Fruit fly (Drosophila melanogaster) whole organism, embryonic: ENCODE measurements around the gene CG6928.

Experiments used
- Aef1 ChIP-seq: fragments of 200-800 bp; sonication (Bioruptor generic); IDR thresholded peaks from 3 replicates; pipeline ENCODE4 v1.3.6; 2022; ENCODE audit warnings: missing biosample characterization, missing genetic modification characterization
- B-H1 ChIP-seq: fragments of 200-800 bp; sonication (Bioruptor generic); IDR thresholded peaks from 3 replicates; pipeline ENCODE4 v1.3.6; 2022; ENCODE audit warnings: missing biosample characterization, missing genetic modification characterization
- CG1024 ChIP-seq: fragments of 200-800 bp; sonication (Bioruptor generic); IDR thresholded peaks from 2 replicates; pipeline ENCODE4 v1.3.6; 2022; ENCODE audit warnings: missing biosample characterization, missing genetic modification characterization
- CG10979 ChIP-seq: fragments of 200-800 bp; sonication (Bioruptor generic); optimal IDR thresholded peaks from 2 replicates; lab custom pipeline; 2018; ENCODE audit warnings: missing biosample characterization, mild to moderate bottlenecking, missing genetic modification characterization, moderate library complexity
- CG11456 ChIP-seq: fragments of 200-800 bp; sonication (Bioruptor generic); IDR thresholded peaks from 3 replicates; pipeline ENCODE4 v1.3.6; 2022; ENCODE audit warnings: missing biosample characterization, missing genetic modification characterization
- CG12219 ChIP-seq: fragments of 200-800 bp; sonication (Bioruptor generic); optimal IDR thresholded peaks from 3 replicates; lab custom pipeline; 2018; ENCODE audit warnings: missing biosample characterization, mild to moderate bottlenecking, missing genetic modification characterization
- CG13775 ChIP-seq: fragments of 200-800 bp; sonication (Bioruptor generic); optimal IDR thresholded peaks from 3 replicates; lab custom pipeline; 2017; ENCODE audit warnings: missing biosample characterization, mild to moderate bottlenecking, missing genetic modification characterization
- CG15696 ChIP-seq: fragments of 200-800 bp; sonication (Bioruptor generic); optimal IDR thresholded peaks from 2 replicates; lab custom pipeline; 2019; ENCODE audit warnings: missing biosample characterization, mild to moderate bottlenecking, missing genetic modification characterization, moderate library complexity
- CG16863 ChIP-seq: fragments of 200-800 bp; sonication (Bioruptor generic); optimal IDR thresholded peaks from 3 replicates; lab custom pipeline; 2016; ENCODE audit warnings: missing biosample characterization, missing genetic modification characterization
- CG18599 ChIP-seq: fragments of 200-800 bp; sonication (Bioruptor generic); optimal IDR thresholded peaks from 3 replicates; lab custom pipeline; 2017; ENCODE audit warnings: missing biosample characterization, missing genetic modification characterization, mild to moderate bottlenecking, moderate library complexity, missing genetic modification reagents
- CG18619 ChIP-seq: fragments of 200-800 bp; sonication (Bioruptor generic); optimal IDR thresholded peaks from 3 replicates; lab custom pipeline; 2017; ENCODE audit warnings: missing biosample characterization, mild to moderate bottlenecking, missing genetic modification characterization
- CG31365 ChIP-seq: fragments of 200-800 bp; sonication (Bioruptor generic); optimal IDR thresholded peaks from 2 replicates; lab custom pipeline; 2018; ENCODE audit warnings: missing biosample characterization, mild to moderate bottlenecking, missing genetic modification characterization
- CG3726 ChIP-seq: fragments of 200-800 bp; sonication (Bioruptor generic); IDR thresholded peaks from 3 replicates; pipeline ENCODE4, ENCODE4 v1.3.6; 2022; ENCODE audit warnings: missing biosample characterization, missing genetic modification characterization
- CG3995 ChIP-seq: fragments of 200-800 bp; sonication (Bioruptor generic); optimal IDR thresholded peaks from 3 replicates; lab custom pipeline; 2016; ENCODE audit warnings: missing biosample characterization, missing genetic modification characterization
- CG4617 ChIP-seq: fragments of 200-800 bp; sonication (Bioruptor generic); optimal IDR thresholded peaks from 3 replicates; lab custom pipeline; 2016; ENCODE audit warnings: missing biosample characterization, missing genetic modification characterization, borderline replicate concordance
- CG6175 ChIP-seq: fragments of 200-800 bp; sonication (Bioruptor generic); IDR thresholded peaks from 3 replicates; pipeline ENCODE4 v1.3.6; 2022; ENCODE audit warnings: missing biosample characterization, missing genetic modification characterization
- CG6254 ChIP-seq: fragments of 200-800 bp; sonication (Bioruptor generic); optimal IDR thresholded peaks from 3 replicates; lab custom pipeline; 2017; ENCODE audit warnings: mild to moderate bottlenecking, missing biosample characterization, missing genetic modification reagents, missing genetic modification characterization
- CG7556 ChIP-seq: fragments of 200-800 bp; sonication (Bioruptor generic); optimal IDR thresholded peaks from 2 replicates; lab custom pipeline; 2017; ENCODE audit warnings: missing biosample characterization, mild to moderate bottlenecking, missing genetic modification characterization
- CG7745 ChIP-seq: fragments of 200-800 bp; sonication (Bioruptor generic); optimal IDR thresholded peaks from 2 replicates; lab custom pipeline; 2018; ENCODE audit warnings: missing biosample characterization, mild to moderate bottlenecking, missing genetic modification characterization, moderate library complexity
- CG8089 ChIP-seq: fragments of 200-800 bp; sonication (Bioruptor generic); optimal IDR thresholded peaks from 3 replicates; lab custom pipeline; 2016; ENCODE audit warnings: missing biosample characterization, missing genetic modification characterization
- CG9817 ChIP-seq: fragments of 200-800 bp; sonication (Bioruptor generic); optimal IDR thresholded peaks from 2 replicates; lab custom pipeline; 2018; ENCODE audit warnings: missing biosample characterization, mild to moderate bottlenecking, missing genetic modification characterization, moderate library complexity
- Camta ChIP-seq: fragments of 200-800 bp; sonication (Bioruptor generic); optimal IDR thresholded peaks from 2 replicates; lab custom pipeline; 2016; ENCODE audit warnings: missing biosample characterization, missing genetic modification characterization
- CrebB ChIP-seq: fragments of 200-800 bp; sonication (Bioruptor generic); optimal IDR thresholded peaks from 3 replicates; lab custom pipeline; 2018; ENCODE audit warnings: missing biosample characterization, mild to moderate bottlenecking, missing genetic modification characterization
- Fer1 ChIP-seq: fragments of 200-800 bp; sonication (Bioruptor generic); optimal IDR thresholded peaks from 2 replicates; lab custom pipeline; 2017; ENCODE audit warnings: missing biosample characterization, mild to moderate bottlenecking, missing genetic modification characterization
- H15 ChIP-seq: fragments of 200-800 bp; sonication (Bioruptor generic); IDR thresholded peaks from 3 replicates; pipeline ENCODE4 v1.3.6; 2022; ENCODE audit warnings: missing biosample characterization, missing genetic modification characterization
- HLH4C ChIP-seq: fragments of 200-800 bp; sonication (Bioruptor generic); IDR thresholded peaks from 3 replicates; pipeline ENCODE4 v1.3.6; 2022; ENCODE audit warnings: missing biosample characterization, missing genetic modification characterization; ENCODE audit not compliant: partially characterized antibody
- Hmr ChIP-seq: fragments of 200-800 bp; sonication (Bioruptor generic); optimal IDR thresholded peaks from 3 replicates; lab custom pipeline; 2017; ENCODE audit warnings: mild to moderate bottlenecking, missing biosample characterization, missing genetic modification reagents, missing genetic modification characterization
- Myb ChIP-seq: fragments of 200-800 bp; sonication (Bioruptor generic); optimal IDR thresholded peaks from 2 replicates; lab custom pipeline; 2016; ENCODE audit warnings: missing biosample characterization, missing genetic modification characterization
- ap ChIP-seq: fragments of 200-800 bp; sonication (Bioruptor generic); IDR thresholded peaks from 2 replicates; pipeline ENCODE4 v1.3.6; 2022; ENCODE audit warnings: missing biosample characterization, missing genetic modification characterization
- ato ChIP-seq: fragments of 200-800 bp; sonication (Bioruptor generic); IDR thresholded peaks from 2 replicates; pipeline ENCODE4 v1.3.6; 2022; ENCODE audit warnings: missing biosample characterization, missing genetic modification characterization; ENCODE audit not compliant: partially characterized antibody
- br ChIP-seq: fragments of >200 bp; optimal IDR thresholded peaks from 2 replicates; lab custom pipeline; 2017
- btn ChIP-seq: fragments of 200-800 bp; sonication (Bioruptor generic); optimal IDR thresholded peaks from 2 replicates; lab custom pipeline; 2016; ENCODE audit warnings: missing biosample characterization, missing genetic modification characterization
- cad ChIP-seq: fragments of >200 bp; optimal IDR thresholded peaks from 2 replicates; lab custom pipeline; 2017; ENCODE audit warnings: missing biosample characterization, missing genetic modification characterization
- chm ChIP-seq: fragments of 200-800 bp; sonication (Bioruptor generic); IDR thresholded peaks from 2 replicates; pipeline ENCODE4 v1.3.6; 2022; ENCODE audit warnings: missing biosample characterization, missing genetic modification characterization
- dmrt11E ChIP-seq: fragments of 200-800 bp; sonication (Bioruptor generic); optimal IDR thresholded peaks from 3 replicates; lab custom pipeline; 2018; ENCODE audit warnings: missing biosample characterization, mild to moderate bottlenecking, missing genetic modification characterization, moderate library complexity
- esg ChIP-seq: fragments of 200-800 bp; sonication (Bioruptor generic); conservative IDR thresholded peaks from 2 replicates; pipeline ENCODE4 v1.3.6; 2022; ENCODE audit warnings: missing biosample characterization, missing genetic modification characterization
- ftz-f1 ChIP-seq: fragments of 200-800 bp; sonication (Bioruptor generic); optimal IDR thresholded peaks from 2 replicates; lab custom pipeline; 2016; ENCODE audit warnings: missing biosample characterization, missing genetic modification characterization
- grn ChIP-seq: fragments of 200-800 bp; sonication (Bioruptor generic); optimal IDR thresholded peaks from 3 replicates; lab custom pipeline; 2017; ENCODE audit warnings: missing biosample characterization, missing genetic modification characterization
- her ChIP-seq: fragments of 200-800 bp; sonication (Bioruptor generic); optimal IDR thresholded peaks from 2 replicates; lab custom pipeline; 2016; ENCODE audit warnings: missing biosample characterization, missing genetic modification characterization
- hth ChIP-seq: fragments of >200 bp; optimal IDR thresholded peaks from 2 replicates; lab custom pipeline; 2017; ENCODE audit warnings: inconsistent platforms
- kay ChIP-seq: fragments of 200-800 bp; sonication (Bioruptor generic); optimal IDR thresholded peaks from 2 replicates; lab custom pipeline; 2016; ENCODE audit warnings: missing biosample characterization, missing genetic modification characterization
- otp ChIP-seq: fragments of 200-800 bp; sonication (Bioruptor generic); IDR thresholded peaks from 3 replicates; pipeline ENCODE4, ENCODE4 v1.3.6; 2022; ENCODE audit warnings: missing biosample characterization, missing genetic modification characterization
- pan ChIP-seq, 4 experiments: fragments of >200 bp in 3 of 4; fragments of 200-800 bp in 1 of 4; sonication (Bioruptor generic) in 1 of 4; optimal IDR thresholded peaks in 3 of 4; IDR thresholded peaks in 1 of 4; 2 replicates each; pipeline versions ENCODE4 v1.3.6 to Lab custom; 2017 to 2022; ENCODE audit warnings: missing biosample characterization in 2 of 4, missing genetic modification characterization in 2 of 4, mixed read lengths in 1 of 4
- pho ChIP-seq: fragments of 200-800 bp; sonication (Bioruptor generic); optimal IDR thresholded peaks from 2 replicates; lab custom pipeline; 2016; ENCODE audit warnings: missing biosample characterization, missing genetic modification characterization
- pnt ChIP-seq: fragments of 200-800 bp; sonication (Bioruptor generic); optimal IDR thresholded peaks from 3 replicates; lab custom pipeline; 2016; ENCODE audit warnings: missing biosample characterization, missing genetic modification characterization
- pzg ChIP-seq: fragments of 200-800 bp; sonication (Bioruptor generic); optimal IDR thresholded peaks from 3 replicates; lab custom pipeline; 2018; ENCODE audit warnings: missing biosample characterization, mild to moderate bottlenecking, missing genetic modification characterization, moderate library complexity
- schlank ChIP-seq: fragments of 200-800 bp; sonication (Bioruptor generic); optimal IDR thresholded peaks from 2 replicates; lab custom pipeline; 2018; ENCODE audit warnings: missing biosample characterization, mild to moderate bottlenecking, missing genetic modification characterization
- shn ChIP-seq: fragments of 200-800 bp; sonication (Bioruptor generic); optimal IDR thresholded peaks from 3 replicates; lab custom pipeline; 2016; ENCODE audit warnings: missing biosample characterization, missing genetic modification characterization
- slp2 ChIP-seq: fragments of 200-800 bp; sonication (Bioruptor generic); optimal IDR thresholded peaks from 2 replicates; lab custom pipeline; 2016; ENCODE audit warnings: missing biosample characterization, missing genetic modification characterization
- unc-4 ChIP-seq: fragments of 200-800 bp; sonication (Bioruptor generic); IDR thresholded peaks from 2 replicates; pipeline ENCODE4 v1.3.6; 2022; ENCODE audit warnings: missing biosample characterization, missing genetic modification characterization; ENCODE audit not compliant: partially characterized antibody
- vnd ChIP-seq: fragments of 200-800 bp; sonication (Bioruptor generic); IDR thresholded peaks from 3 replicates; pipeline ENCODE4 v1.3.6; 2022; ENCODE audit warnings: missing biosample characterization, missing genetic modification characterization; ENCODE audit not compliant: partially characterized antibody
- zen2 ChIP-seq: fragments of 200-800 bp; sonication (Bioruptor generic); IDR thresholded peaks from 3 replicates; pipeline ENCODE4 v1.3.6; 2022; ENCODE audit warnings: missing biosample characterization, missing genetic modification characterization; ENCODE audit not compliant: partially characterized antibody

The CG6928 gene

dm6 chr3L:12045443-12045842 lies 42.5 kb downstream of the CG6928 start (continued):
- TF ChIP-seq her (no peak), otp (GFP tag; lab: Robert Waterston, UW) (0 out of 3 replicates have a peak, but pooled peaks have one; percentile 45), CG9817 (tag; lab: Kevin White, UChicago) (no peak), CG3726 (GFP tag; lab: Robert Waterston, UW) (no peak), ftz-f1 (no peak), CG12219 (GFP tag; lab: Kevin White, UChicago) (no peak), pnt (GFP tag; lab: Kevin White, UChicago) (no peak), CG7745 (tag; lab: Kevin White, UChicago) (no peak), br (lab: Kevin White, UChicago) (no peak), chm (GFP tag; lab: Robert Waterston, UW) (peak; percentile 54; the same call in 1 of the 2 replicates), Fer1 (GFP tag; lab: Kevin White, UChicago) (peak; percentile 58), pho (GFP tag; lab: Kevin White, UChicago) (no peak), CG31365 (peak; percentile 7), kay (no peak), CrebB (tag; lab: Kevin White, UChicago) (no peak), CG4617 (GFP tag; lab: Kevin White, UChicago) (no peak), slp2 (no peak), Camta (GFP tag; lab: Kevin White, UChicago) (no peak), Hmr (GFP tag; lab: Kevin White, UChicago) (peak; percentile 46), Myb (GFP tag; lab: Kevin White, UChicago) (no peak), shn (GFP tag; lab: Kevin White, UChicago) (no peak), pan (optimal IDR thresholded peaks at IDR 0.05; lab: Kevin White, UChicago) (no peak), pan (GFP tag; optimal IDR thresholded peaks at IDR 0.05 in 1 of 2, IDR thresholded peaks at IDR 0.05 in 1 of 2) (peak in 1 of 2 experiments; percentile 22), hth (lab: Kevin White, UChicago) (no peak), CG3995 (GFP tag; lab: Kevin White, UChicago) (no peak), ato (no peak), CG10979 (tag; lab: Kevin White, UChicago) (no peak), esg (no peak), CG7556 (GFP tag; lab: Kevin White, UChicago) (no peak), CG11456 (GFP tag; lab: Robert Waterston, UW) (no peak), CG16863 (GFP tag; lab: Kevin White, UChicago) (no peak), CG13775 (GFP tag; lab: Kevin White, UChicago) (no peak), CG1024 (no peak), pzg (GFP tag; lab: Kevin White, UChicago) (no peak), vnd (GFP tag; lab: Robert Waterston, UW) (no peak), B-H1 (no peak; the same call in 2 of the 3 replicates), unc-4 (GFP tag; lab: Robert Waterston, UW) (no peak), CG8089 (GFP tag; lab: Kevin White, UChicago) (no peak), dmrt11E (tag; lab: Kevin White, UChicago) (no peak), CG18619 (GFP tag; lab: Kevin White, UChicago) (no peak), CG18599 (GFP tag; lab: Kevin White, UChicago) (peak; percentile 31), CG15696 (no peak), btn (GFP tag; lab: Kevin White, UChicago) (no peak), H15 (GFP tag; lab: Robert Waterston, UW) (no peak), schlank (no peak), CG6254 (GFP tag; lab: Kevin White, UChicago) (no peak), ap (GFP tag; lab: Robert Waterston, UW) (no peak), Aef1 (no peak), cad (GFP tag; lab: Kevin White, UChicago) (no peak), grn (peak; percentile 36), zen2 (GFP tag; lab: Robert Waterston, UW) (no peak), CG6175 (GFP tag; lab: Robert Waterston, UW) (no peak), HLH4C (GFP tag; lab: Robert Waterston, UW) (no peak)
